Worm (Caenorhabditis elegans): ENCODE results near the gene uaf-1.

ce11 chrIII:1125494-1125893, 49.1 kb upstream of the uaf-1 start:
- TF ChIP-seq nhr-28 (tag; optimal IDR thresholded peaks at IDR 0.05) (no peak), nhr-12 (tag; optimal IDR thresholded peaks at IDR 0.05) (no peak), tbx-2 (tag; optimal IDR thresholded peaks at IDR 0.05) (no peak), zag-1 (tag; optimal IDR thresholded peaks at IDR 0.05) (no peak), unc-130 (tag; optimal IDR thresholded peaks at IDR 0.05) (no peak), ceh-90 (tag; optimal IDR thresholded peaks at IDR 0.05) (no peak), unc-86 (tag; optimal IDR thresholded peaks at IDR 0.05) (no peak), aly-2 (tag; optimal IDR thresholded peaks at IDR 0.05) (no peak), elt-2 (tag; optimal IDR thresholded peaks at IDR 0.05) (no peak), C16A3.4 (tag; optimal IDR thresholded peaks at IDR 0.05) (no peak), nhr-90 (tag; optimal IDR thresholded peaks at IDR 0.05; ENCODE audit: poor library complexity) (no peak), sptf-1 (tag; optimal IDR thresholded peaks at IDR 0.05) (no peak), lsy-2 (tag; optimal IDR thresholded peaks at IDR 0.05) (no peak)
